Comparison of ENCODE assay signal across 1 fruit fly cellular context in the genomic region with DNA sequence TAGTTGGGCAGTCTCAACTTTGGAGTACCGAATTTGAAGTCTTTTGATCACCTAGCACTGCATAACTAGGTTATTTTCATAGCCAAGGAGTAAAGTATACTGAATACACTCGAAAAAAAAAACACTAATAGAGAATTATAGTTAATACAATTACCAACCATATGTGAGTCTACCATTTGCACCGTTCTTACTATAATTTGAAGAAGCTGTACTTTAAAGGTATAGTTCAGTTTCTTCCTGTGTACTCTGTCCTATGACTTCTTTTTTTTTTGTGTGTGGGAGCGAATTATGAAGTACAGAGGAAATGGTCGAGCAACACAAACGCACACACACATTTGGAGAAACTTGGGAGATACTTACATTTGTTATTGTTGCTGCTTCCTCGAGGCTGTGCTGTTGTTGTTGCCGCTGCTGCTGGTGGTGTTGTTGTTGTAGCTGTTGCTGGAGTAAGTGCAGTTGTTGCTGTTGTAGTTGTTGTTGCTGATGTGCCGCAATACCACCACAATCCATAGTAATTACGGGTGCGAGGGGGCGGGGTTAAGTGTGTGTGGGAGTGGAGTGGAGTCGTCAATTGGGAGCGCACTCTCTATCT.
TF ChIP-seq lines count a peak whose summit lies in the region.

No protein-coding gene starts in this region.

TF ChIP-seq in whole organism, embryonic, 481 proteins besides CTCF, POLR2A, EP300 and RAD21 (continued from another document and continues in another):
- TF ChIP-seq CG8924 (tag; optimal IDR thresholded peaks at IDR 0.05; lab: Kevin White, UChicago): peak; percentile 68
- peak; percentile 64 for TF ChIP-seq CG31224 (GFP tag; IDR thresholded peaks at IDR 0.05; lab: Robert Waterston, UW)
- peak; percentile 82 for TF ChIP-seq CG10565 (GFP tag; optimal IDR thresholded peaks at IDR 0.05; lab: Kevin White, UChicago)
- peak; percentile 95 for TF ChIP-seq CG17359 (tag; optimal IDR thresholded peaks at IDR 0.05; lab: Kevin White, UChicago)
- TF ChIP-seq ci (GFP tag; IDR thresholded peaks at IDR 0.05; lab: Robert Waterston, UW): peak; percentile 96
- TF ChIP-seq Camta (GFP tag; optimal IDR thresholded peaks at IDR 0.05; lab: Kevin White, UChicago): peak; percentile 91
- TF ChIP-seq CG7928 (GFP tag; optimal IDR thresholded peaks at IDR 0.05; lab: Kevin White, UChicago): peak; percentile 33
- TF ChIP-seq CG12391 (tag; optimal IDR thresholded peaks at IDR 0.05; lab: Kevin White, UChicago): peak; percentile 94
- peak; percentile 96 for TF ChIP-seq zen (tag; optimal IDR thresholded peaks at IDR 0.05; lab: Kevin White, UChicago)
- peak; percentile 82 for TF ChIP-seq CG12071 (GFP tag; optimal IDR thresholded peaks at IDR 0.05; lab: Kevin White, UChicago)
- peak; percentile 42 for TF ChIP-seq CG4282 (GFP tag; optimal IDR thresholded peaks at IDR 0.05; lab: Kevin White, UChicago)
- TF ChIP-seq CG6254 (GFP tag; optimal IDR thresholded peaks at IDR 0.05; lab: Kevin White, UChicago): peak; percentile 90
- TF ChIP-seq kni (GFP tag; optimal IDR thresholded peaks at IDR 0.05; lab: Kevin White, UChicago): peak; percentile 65
- peak; percentile 58 for TF ChIP-seq CG7745 (tag; optimal IDR thresholded peaks at IDR 0.05; lab: Kevin White, UChicago)
- TF ChIP-seq gro (GFP tag; optimal IDR thresholded peaks at IDR 0.05; lab: Kevin White, UChicago): peak; percentile 45
- TF ChIP-seq fd64A (GFP tag; optimal IDR thresholded peaks at IDR 0.05; lab: Kevin White, UChicago): peak; percentile 71
- peak; percentile 90 for TF ChIP-seq CG12942 (GFP tag; optimal IDR thresholded peaks at IDR 0.05; lab: Kevin White, UChicago)
- peak; percentile 92 to 98 for TF ChIP-seq chif (GFP tag; optimal IDR thresholded peaks at IDR 0.05; lab: Kevin White, UChicago)
- peak; percentile 64 for TF ChIP-seq dimm (GFP tag; IDR thresholded peaks at IDR 0.05; lab: Robert Waterston, UW)
- peak; percentile 74 for TF ChIP-seq CG3163 (GFP tag; optimal IDR thresholded peaks at IDR 0.05; lab: Kevin White, UChicago)
- TF ChIP-seq CG15696 (tag; optimal IDR thresholded peaks at IDR 0.05; lab: Kevin White, UChicago): peak; percentile 92
- peak; percentile 81 for TF ChIP-seq CG4617 (GFP tag; optimal IDR thresholded peaks at IDR 0.05; lab: Kevin White, UChicago; ENCODE audit: borderline replicate concordance)
- TF ChIP-seq grn (GFP tag; optimal IDR thresholded peaks at IDR 0.05; lab: Kevin White, UChicago): peak; percentile 40
- no peak for TF ChIP-seq hkb (optimal IDR thresholded peaks at IDR 0.05; lab: Kevin White, UChicago)
- peak; percentile 86 for TF ChIP-seq hkb (GFP tag; IDR thresholded peaks at IDR 0.05; lab: Robert Waterston, UW)
- peak; percentile 88 for TF ChIP-seq Abd-B (GFP tag; optimal IDR thresholded peaks at IDR 0.05; lab: Kevin White, UChicago)
- no peak for TF ChIP-seq Bgb (GFP tag; IDR thresholded peaks at IDR 0.05; lab: Robert Waterston, UW; ENCODE audit: partially characterized antibody)
- no peak for TF ChIP-seq CG16813 (GFP tag; IDR thresholded peaks at IDR 0.05; lab: Robert Waterston, UW; ENCODE audit: partially characterized antibody)
- TF ChIP-seq CG8765 (GFP tag; IDR thresholded peaks at IDR 0.05; lab: Robert Waterston, UW): peak; percentile 92
- no peak for TF ChIP-seq CG13287 (GFP tag; IDR thresholded peaks at IDR 0.05; lab: Robert Waterston, UW; ENCODE audit: partially characterized antibody)
- peak; percentile 89 for TF ChIP-seq ind (GFP tag; optimal IDR thresholded peaks at IDR 0.05; lab: Kevin White, UChicago)
- peak; percentile 84 for TF ChIP-seq HHEX (GFP tag; optimal IDR thresholded peaks at IDR 0.05; lab: Kevin White, UChicago)
- peak; percentile 84 for TF ChIP-seq da (GFP tag; optimal IDR thresholded peaks at IDR 0.05; lab: Kevin White, UChicago)
- peak; percentile 43 for TF ChIP-seq luna (GFP tag; optimal IDR thresholded peaks at IDR 0.05; lab: Kevin White, UChicago)
- TF ChIP-seq bbx (GFP tag; IDR thresholded peaks at IDR 0.05; lab: Robert Waterston, UW; ENCODE audit: partially characterized antibody): no peak
- TF ChIP-seq CG10431 (GFP tag; optimal IDR thresholded peaks at IDR 0.05; lab: Kevin White, UChicago): peak; percentile 84
- peak; percentile 73 for TF ChIP-seq sqz (GFP tag; optimal IDR thresholded peaks at IDR 0.05; lab: Kevin White, UChicago)
- peak; percentile 95 for TF ChIP-seq CG31441 (GFP tag; IDR thresholded peaks at IDR 0.05; lab: Robert Waterston, UW)
- no peak for TF ChIP-seq ash1 (GFP tag; optimal IDR thresholded peaks at IDR 0.05; lab: Kevin White, UChicago)
- TF ChIP-seq HLH54F (GFP tag; optimal IDR thresholded peaks at IDR 0.05; lab: Kevin White, UChicago): peak; percentile 70
- TF ChIP-seq peb (GFP tag; IDR thresholded peaks at IDR 0.05; lab: Robert Waterston, UW): peak; percentile 83
- peak; percentile 75 for TF ChIP-seq trh (GFP tag; optimal IDR thresholded peaks at IDR 0.05; lab: Kevin White, UChicago)
- no peak for TF ChIP-seq ham (GFP tag; IDR thresholded peaks at IDR 0.05; lab: Robert Waterston, UW)
- peak; percentile 85 for TF ChIP-seq salm (tag; optimal IDR thresholded peaks at IDR 0.05; lab: Kevin White, UChicago)
- no peak for TF ChIP-seq jing (GFP tag; optimal IDR thresholded peaks at IDR 0.05; lab: Kevin White, UChicago)
- TF ChIP-seq CG2678 (tag; optimal IDR thresholded peaks at IDR 0.05; lab: Kevin White, UChicago): peak; percentile 90
- peak; percentile 86 for TF ChIP-seq row (GFP tag; IDR thresholded peaks at IDR 0.05; lab: Robert Waterston, UW)
- peak; percentile 75 for TF ChIP-seq CG4854 (GFP tag; optimal IDR thresholded peaks at IDR 0.05; lab: Kevin White, UChicago)
- peak; percentile 51 for TF ChIP-seq CG6854 (GFP tag; optimal IDR thresholded peaks at IDR 0.05; lab: Kevin White, UChicago)
- no peak for TF ChIP-seq CG15479 (GFP tag; optimal IDR thresholded peaks at IDR 0.05; lab: Kevin White, UChicago)
- no peak for TF ChIP-seq rib (GFP tag; IDR thresholded peaks at IDR 0.05; lab: Robert Waterston, UW)
- TF ChIP-seq CG18764 (GFP tag; optimal IDR thresholded peaks at IDR 0.05; lab: Kevin White, UChicago): peak; percentile 86
- TF ChIP-seq gsb-n (tag; optimal IDR thresholded peaks at IDR 0.05; lab: Kevin White, UChicago): peak; percentile 94
- peak; percentile 86 for TF ChIP-seq HLH3B (GFP tag; IDR thresholded peaks at IDR 0.05; lab: Robert Waterston, UW)
- TF ChIP-seq CHES-1-like (GFP tag; optimal IDR thresholded peaks at IDR 0.05; lab: Kevin White, UChicago): peak; percentile 86
- TF ChIP-seq nom (GFP tag; optimal IDR thresholded peaks at IDR 0.05; lab: Kevin White, UChicago): peak; percentile 70
- no peak for TF ChIP-seq CG13894 (tag; optimal IDR thresholded peaks at IDR 0.05; lab: Kevin White, UChicago)
- TF ChIP-seq C15 (GFP tag; IDR thresholded peaks at IDR 0.05; lab: Robert Waterston, UW): no peak; the same call in 2 of the 3 replicates
- TF ChIP-seq Fer3 (tag; optimal IDR thresholded peaks at IDR 0.05; lab: Kevin White, UChicago): peak; percentile 79
- TF ChIP-seq CG2875 (GFP tag; optimal IDR thresholded peaks at IDR 0.05; lab: Kevin White, UChicago): peak; percentile 94
- peak; percentile 75 for TF ChIP-seq Aef1 (GFP tag; IDR thresholded peaks at IDR 0.05; lab: Robert Waterston, UW)
- no peak for TF ChIP-seq amos (GFP tag; IDR thresholded peaks at IDR 0.05; lab: Robert Waterston, UW; ENCODE audit: partially characterized antibody)
- TF ChIP-seq Asciz (GFP tag; optimal IDR thresholded peaks at IDR 0.05; lab: Kevin White, UChicago): peak; percentile 87
- TF ChIP-seq chn (GFP tag; optimal IDR thresholded peaks at IDR 0.05; lab: Kevin White, UChicago): peak; percentile 95
- peak; percentile 59 for TF ChIP-seq Myb (GFP tag; optimal IDR thresholded peaks at IDR 0.05; lab: Kevin White, UChicago)
- peak; percentile 77 for TF ChIP-seq gce (GFP tag; IDR thresholded peaks at IDR 0.05; lab: Robert Waterston, UW)
- TF ChIP-seq Jarid2 (GFP tag; optimal IDR thresholded peaks at IDR 0.05; lab: Kevin White, UChicago): peak; percentile 47
- TF ChIP-seq en (GFP tag; optimal IDR thresholded peaks at IDR 0.05; lab: Kevin White, UChicago): peak; percentile 92
- peak; percentile 71 for TF ChIP-seq Nf-YA (GFP tag; IDR thresholded peaks at IDR 0.05; lab: Robert Waterston, UW)
- TF ChIP-seq CG6654 (GFP tag; optimal IDR thresholded peaks at IDR 0.05; lab: Kevin White, UChicago): peak; percentile 79
- peak; percentile 88 for TF ChIP-seq CG7556 (GFP tag; optimal IDR thresholded peaks at IDR 0.05; lab: Kevin White, UChicago)
- TF ChIP-seq pros (GFP tag; optimal IDR thresholded peaks at IDR 0.05; lab: Kevin White, UChicago): no peak
- peak; percentile 34 for TF ChIP-seq CG6683 (GFP tag; optimal IDR thresholded peaks at IDR 0.05; lab: Kevin White, UChicago)
- peak; percentile 84 for TF ChIP-seq CG17385 (GFP tag; optimal IDR thresholded peaks at IDR 0.05; lab: Kevin White, UChicago)
- TF ChIP-seq danr (GFP tag; IDR thresholded peaks at IDR 0.05; lab: Robert Waterston, UW): peak; percentile 56
- peak; percentile 94 for TF ChIP-seq CG4424 (GFP tag; optimal IDR thresholded peaks at IDR 0.05; lab: Kevin White, UChicago)
- TF ChIP-seq CG33213 (GFP tag; optimal IDR thresholded peaks at IDR 0.05; lab: Kevin White, UChicago): peak; percentile 89
- TF ChIP-seq MTF-1 (GFP tag; optimal IDR thresholded peaks at IDR 0.05; lab: Kevin White, UChicago; ENCODE audit: borderline replicate concordance): peak; percentile 81
- TF ChIP-seq gt (GFP tag; IDR thresholded peaks at IDR 0.05; lab: Robert Waterston, UW): peak; percentile 71; the same call in 1 of the 2 replicates
- peak; percentile 95 for TF ChIP-seq Xbp1 (GFP tag; optimal IDR thresholded peaks at IDR 0.05; lab: Kevin White, UChicago)
- peak; percentile 87 for TF ChIP-seq ttk (GFP tag; IDR thresholded peaks at IDR 0.05; lab: Robert Waterston, UW)
- TF ChIP-seq lola (GFP tag; optimal IDR thresholded peaks at IDR 0.05; lab: Kevin White, UChicago): peak in 1 of 3 experiments; percentile 95
- peak; percentile 76 for TF ChIP-seq CG7357 (GFP tag; IDR thresholded peaks at IDR 0.05; lab: Robert Waterston, UW)
- TF ChIP-seq wek (GFP tag; optimal IDR thresholded peaks at IDR 0.05; lab: Kevin White, UChicago): peak; percentile 60
- TF ChIP-seq oc (tag; optimal IDR thresholded peaks at IDR 0.05; lab: Kevin White, UChicago): peak; percentile 95
- TF ChIP-seq Lhr (GFP tag; optimal IDR thresholded peaks at IDR 0.05; lab: Kevin White, UChicago): peak; percentile 79
- TF ChIP-seq CG10209 (GFP tag; optimal IDR thresholded peaks at IDR 0.05; lab: Kevin White, UChicago): peak; percentile 92
- TF ChIP-seq CG11560 (tag; IDR thresholded peaks at IDR 0.05; lab: Robert Waterston, UW): no peak
- peak; percentile 88 for TF ChIP-seq CG18262 (tag; optimal IDR thresholded peaks at IDR 0.05; lab: Kevin White, UChicago)
- TF ChIP-seq p53 (GFP tag; optimal IDR thresholded peaks at IDR 0.05; lab: Kevin White, UChicago): peak; percentile 78
- peak; percentile 78 for TF ChIP-seq CG13123 (GFP tag; optimal IDR thresholded peaks at IDR 0.05; lab: Kevin White, UChicago)
- TF ChIP-seq ara (GFP tag; IDR thresholded peaks at IDR 0.05; lab: Robert Waterston, UW): peak; percentile 90
- TF ChIP-seq Atf-2 (GFP tag; optimal IDR thresholded peaks at IDR 0.05; lab: Kevin White, UChicago): peak; percentile 93
- TF ChIP-seq CG13775 (GFP tag; optimal IDR thresholded peaks at IDR 0.05; lab: Kevin White, UChicago): peak; percentile 84
- peak; percentile 89 for TF ChIP-seq CG6813 (GFP tag; optimal IDR thresholded peaks at IDR 0.05; lab: Kevin White, UChicago)
- TF ChIP-seq Vsx1 (GFP tag; optimal IDR thresholded peaks at IDR 0.05; lab: Kevin White, UChicago): no peak
- no peak for TF ChIP-seq hth (optimal IDR thresholded peaks at IDR 0.05; lab: Kevin White, UChicago)
- TF ChIP-seq CG2129 (GFP tag; IDR thresholded peaks at IDR 0.05; lab: Robert Waterston, UW; ENCODE audit: partially characterized antibody): no peak
- no peak for TF ChIP-seq corto (GFP tag; optimal IDR thresholded peaks at IDR 0.05; lab: Kevin White, UChicago)
- TF ChIP-seq gem (tag; optimal IDR thresholded peaks at IDR 0.05; lab: Kevin White, UChicago): peak; percentile 97
- TF ChIP-seq Bdp1 (GFP tag; optimal IDR thresholded peaks at IDR 0.05; lab: Kevin White, UChicago): peak; percentile 80
- TF ChIP-seq CrebB (tag; optimal IDR thresholded peaks at IDR 0.05; lab: Kevin White, UChicago): peak; percentile 62
- TF ChIP-seq chinmo (GFP tag; IDR thresholded peaks at IDR 0.05; lab: Robert Waterston, UW; ENCODE audit: partially characterized antibody): no peak
- peak; percentile 67 for TF ChIP-seq TFAM (GFP tag; optimal IDR thresholded peaks at IDR 0.05; lab: Kevin White, UChicago)
- TF ChIP-seq CG3726 (GFP tag; IDR thresholded peaks at IDR 0.05; lab: Robert Waterston, UW): peak; percentile 87; the same call in 2 of the 3 replicates
- TF ChIP-seq Oli (tag; optimal IDR thresholded peaks at IDR 0.05; lab: Kevin White, UChicago): peak; percentile 94
- TF ChIP-seq Rfx (GFP tag; IDR thresholded peaks at IDR 0.05; lab: Robert Waterston, UW): peak; percentile 71
- TF ChIP-seq CG13296 (GFP tag; optimal IDR thresholded peaks at IDR 0.05; lab: Kevin White, UChicago): peak; percentile 43
- TF ChIP-seq CG2712 (tag; optimal IDR thresholded peaks at IDR 0.05; lab: Kevin White, UChicago): peak; percentile 89
- peak; percentile 78 for TF ChIP-seq Dek (tag; optimal IDR thresholded peaks at IDR 0.05; lab: Kevin White, UChicago)
- TF ChIP-seq tna (GFP tag; IDR thresholded peaks at IDR 0.05; lab: Robert Waterston, UW; ENCODE audit: partially characterized antibody): no peak
- TF ChIP-seq stc (GFP tag; IDR thresholded peaks at IDR 0.05; lab: Robert Waterston, UW): peak; percentile 89
- peak; percentile 77 for TF ChIP-seq eyg (GFP tag; optimal IDR thresholded peaks at IDR 0.05; lab: Kevin White, UChicago)
- no peak for TF ChIP-seq nau (GFP tag; optimal IDR thresholded peaks at IDR 0.05; lab: Kevin White, UChicago)
- TF ChIP-seq NC2β (GFP tag; optimal IDR thresholded peaks at IDR 0.05; lab: Kevin White, UChicago): peak; percentile 95
- peak; percentile 44 for TF ChIP-seq lbe (GFP tag; optimal IDR thresholded peaks at IDR 0.05; lab: Kevin White, UChicago)
- TF ChIP-seq CG10543 (GFP tag; optimal IDR thresholded peaks at IDR 0.05; lab: Kevin White, UChicago): no peak
- TF ChIP-seq CG14860 (GFP tag; IDR thresholded peaks at IDR 0.05; lab: Robert Waterston, UW; ENCODE audit: partially characterized antibody): no peak
- peak in 1 of 2 experiments; percentile 85 for TF ChIP-seq Eip74EF (GFP tag; optimal IDR thresholded peaks at IDR 0.05; lab: Kevin White, UChicago)
- TF ChIP-seq CG13624 (GFP tag; optimal IDR thresholded peaks at IDR 0.05; lab: Kevin White, UChicago): peak; percentile 82
- TF ChIP-seq Dref (GFP tag; IDR thresholded peaks at IDR 0.05; lab: Robert Waterston, UW): no peak
- peak; percentile 68 for TF ChIP-seq Hmr (GFP tag; optimal IDR thresholded peaks at IDR 0.05; lab: Kevin White, UChicago)
- TF ChIP-seq CG5245 (GFP tag; optimal IDR thresholded peaks at IDR 0.05; lab: Kevin White, UChicago): peak; percentile 89
